Worm (Caenorhabditis elegans) whole organism, late embryonic: ENCODE data around the gene btb-2.
A peak's percentile ranks its signal among the peaks of the same experiment; 100 is the strongest.

ENCODE experiments used
- C38D4.7 ChIP-seq: fragments of 200-800 bp; sonication (Bioruptor generic); optimal IDR thresholded peaks from 2 replicates; lab custom pipeline; 2018; ENCODE audit warnings: mild to moderate bottlenecking, missing genetic modification characterization, moderate library complexity, missing compliant biosample characterization
- Y22D7AL.16 ChIP-seq: sonication (generic microtip); optimal IDR thresholded peaks from 2 replicates; lab custom pipeline; 2016; ENCODE audit warnings: missing genetic modification characterization, missing compliant biosample characterization
- ceh-14 ChIP-seq: sonication (generic microtip); optimal IDR thresholded peaks from 2 replicates; lab custom pipeline; 2016; ENCODE audit warnings: missing genotype, missing genetic modification characterization, missing compliant biosample characterization
- ceh-18 ChIP-seq: sonication (generic microtip); optimal IDR thresholded peaks from 2 replicates; lab custom pipeline; 2016; ENCODE audit warnings: missing genetic modification characterization, missing compliant biosample characterization
- ceh-2 ChIP-seq: sonication (generic microtip); optimal IDR thresholded peaks from 2 replicates; lab custom pipeline; 2016; ENCODE audit warnings: missing genotype, missing genetic modification characterization, missing compliant biosample characterization
- ceh-30 ChIP-seq: fragments of 150-350 bp; optimal IDR thresholded peaks from 2 replicates; lab custom pipeline; 2014; ENCODE audit warnings: missing biosample characterization, missing genetic modification characterization
- ceh-31 ChIP-seq: sonication (generic microtip); optimal IDR thresholded peaks from 2 replicates; lab custom pipeline; 2016; ENCODE audit warnings: missing genetic modification characterization, missing compliant biosample characterization
- ceh-34 ChIP-seq: sonication (generic microtip); optimal IDR thresholded peaks from 2 replicates; lab custom pipeline; 2016; ENCODE audit warnings: mild to moderate bottlenecking, missing genetic modification characterization, missing compliant biosample characterization
- ceh-48 ChIP-seq: sonication (generic microtip); optimal IDR thresholded peaks from 2 replicates; lab custom pipeline; 2016; ENCODE audit warnings: missing genetic modification characterization, inconsistent platforms, missing compliant biosample characterization
- ceh-6 ChIP-seq: fragments of 200-800 bp; sonication (Bioruptor generic); optimal IDR thresholded peaks from 2 replicates; lab custom pipeline; 2018; ENCODE audit warnings: mild to moderate bottlenecking, missing genetic modification characterization, missing compliant biosample characterization
- ceh-9 ChIP-seq: sonication (generic microtip); optimal IDR thresholded peaks from 2 replicates; lab custom pipeline; 2016; ENCODE audit warnings: mild to moderate bottlenecking, missing genetic modification characterization, inconsistent platforms, missing compliant biosample characterization
- dmd-4 ChIP-seq: sonication (generic microtip); optimal IDR thresholded peaks from 2 replicates; lab custom pipeline; 2016; ENCODE audit warnings: borderline replicate concordance, missing genetic modification characterization, missing compliant biosample characterization
- elt-2 ChIP-seq: sonication (generic microtip); optimal IDR thresholded peaks from 2 replicates; lab custom pipeline; 2016; ENCODE audit warnings: missing genetic modification reagents, missing genetic modification characterization, missing compliant biosample characterization
- elt-4 ChIP-seq: sonication (generic microtip); optimal IDR thresholded peaks from 2 replicates; lab custom pipeline; 2016; ENCODE audit warnings: missing genetic modification characterization, missing compliant biosample characterization
- ets-4 ChIP-seq: sonication (generic microtip); optimal IDR thresholded peaks from 2 replicates; lab custom pipeline; 2016; ENCODE audit warnings: missing genetic modification characterization, missing compliant biosample characterization
- fax-1 ChIP-seq: sonication (generic microtip); optimal IDR thresholded peaks from 2 replicates; lab custom pipeline; 2016; ENCODE audit warnings: missing genotype, missing genetic modification characterization, missing compliant biosample characterization
- fkh-6 ChIP-seq: sonication (generic microtip); optimal IDR thresholded peaks from 2 replicates; lab custom pipeline; 2016; ENCODE audit warnings: missing genetic modification characterization, missing compliant biosample characterization
- hlh-13 ChIP-seq: fragments of 200-800 bp; sonication (Bioruptor generic); optimal IDR thresholded peaks from 2 replicates; lab custom pipeline; 2018; ENCODE audit warnings: mild to moderate bottlenecking, missing genetic modification characterization, missing compliant biosample characterization
- hlh-30 ChIP-seq: sonication (generic microtip); optimal IDR thresholded peaks from 2 replicates; lab custom pipeline; 2017; ENCODE audit warnings: antibody characterized with exemption, missing genetic modification characterization, missing compliant biosample characterization; ENCODE audit not compliant: insufficient read depth
- hlh-6 ChIP-seq: sonication (generic microtip); optimal IDR thresholded peaks from 2 replicates; lab custom pipeline; 2016; ENCODE audit warnings: missing genotype, missing genetic modification characterization, missing compliant biosample characterization
- hlh-8 ChIP-seq: sonication (generic microtip); optimal IDR thresholded peaks from 2 replicates; lab custom pipeline; 2016; ENCODE audit warnings: missing genotype, missing genetic modification characterization, missing compliant biosample characterization
- madf-2 ChIP-seq: sonication (generic microtip); optimal IDR thresholded peaks from 2 replicates; lab custom pipeline; 2017; ENCODE audit warnings: missing genetic modification characterization, missing compliant biosample characterization
- mec-3 ChIP-seq: sonication (generic microtip); optimal IDR thresholded peaks from 2 replicates; lab custom pipeline; 2016; ENCODE audit warnings: borderline replicate concordance, missing genetic modification characterization, missing compliant biosample characterization
- nfya-1 ChIP-seq: sonication (generic microtip); optimal IDR thresholded peaks from 2 replicates; lab custom pipeline; 2017; ENCODE audit warnings: missing genetic modification characterization, mild to moderate bottlenecking, missing compliant biosample characterization, antibody characterized with exemption, moderate library complexity
- nhr-11 ChIP-seq: fragments of 150-350 bp; optimal IDR thresholded peaks from 2 replicates; lab custom pipeline; 2014; ENCODE audit warnings: missing biosample characterization, missing genetic modification characterization
- odd-2 ChIP-seq: sonication (generic microtip); optimal IDR thresholded peaks from 2 replicates; lab custom pipeline; 2017; ENCODE audit warnings: antibody characterized with exemption, mild to moderate bottlenecking, missing genetic modification characterization, missing compliant biosample characterization
- pag-3 ChIP-seq: sonication (generic microtip); optimal IDR thresholded peaks from 2 replicates; lab custom pipeline; 2016; ENCODE audit warnings: missing compliant biosample characterization, missing genetic modification characterization, borderline replicate concordance
- pat-9 ChIP-seq: fragments of 200-800 bp; sonication (Bioruptor generic); optimal IDR thresholded peaks from 2 replicates; lab custom pipeline; 2018; ENCODE audit warnings: mild to moderate bottlenecking, missing genetic modification characterization, moderate library complexity, missing compliant biosample characterization
- rnt-1 ChIP-seq: sonication (generic microtip); optimal IDR thresholded peaks from 2 replicates; lab custom pipeline; 2016; ENCODE audit warnings: missing genetic modification characterization, missing compliant biosample characterization
- sox-4 ChIP-seq: sonication (generic microtip); optimal IDR thresholded peaks from 2 replicates; lab custom pipeline; 2017; ENCODE audit warnings: mild to moderate bottlenecking, missing genetic modification characterization, inconsistent platforms, missing compliant biosample characterization
- syd-9 ChIP-seq: sonication (generic microtip); optimal IDR thresholded peaks from 2 replicates; lab custom pipeline; 2016; ENCODE audit warnings: mild to moderate bottlenecking, missing genetic modification characterization, moderate library complexity, missing compliant biosample characterization
- tbx-2 ChIP-seq: sonication (generic microtip); optimal IDR thresholded peaks from 2 replicates; lab custom pipeline; 2016; ENCODE audit warnings: missing genetic modification characterization, missing compliant biosample characterization
- unc-42 ChIP-seq: sonication (generic microtip); optimal IDR thresholded peaks from 2 replicates; lab custom pipeline; 2016; ENCODE audit warnings: missing genotype, missing genetic modification characterization, missing compliant biosample characterization
- zip-5 ChIP-seq: sonication (generic microtip); optimal IDR thresholded peaks from 2 replicates; lab custom pipeline; 2016; ENCODE audit warnings: missing genetic modification characterization, missing compliant biosample characterization
- ztf-16 ChIP-seq: sonication (generic microtip); optimal IDR thresholded peaks from 2 replicates; lab custom pipeline; 2017; ENCODE audit warnings: missing genetic modification characterization, missing compliant biosample characterization

The btb-2 gene

DNA sequence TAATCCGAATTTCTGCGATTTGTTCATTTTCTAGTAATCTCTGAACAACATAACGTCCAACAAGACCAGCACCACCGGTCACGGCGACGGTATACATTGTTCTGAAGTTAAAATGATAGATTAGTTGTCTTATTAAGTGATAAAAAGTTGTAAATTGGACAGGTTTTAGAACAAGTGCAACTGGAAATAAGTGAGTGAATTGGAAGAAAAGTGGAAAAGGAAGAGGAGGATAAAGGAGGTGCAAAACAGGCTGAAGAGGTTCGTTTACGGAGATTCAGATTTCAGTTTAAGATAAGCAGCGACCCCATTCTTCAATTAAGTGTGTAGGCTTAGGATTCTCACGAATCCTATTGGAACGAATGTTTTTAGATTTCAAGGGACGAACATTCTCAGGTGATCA lies 42.8 kb upstream of the btb-2 start, which contains the start of gene C32D5.12:
C32D5.12 (minus strand) TSS at position 101 of the 400 bp plus-strand sequence.
- no peak for TF ChIP-seq rnt-1 (tag; lab: Kevin White, UChicago)
- TF ChIP-seq elt-2 (tag; lab: Kevin White, UChicago) = no peak
- no peak for TF ChIP-seq nhr-11 (tag; lab: Kevin White, UChicago)
- TF ChIP-seq C38D4.7 (GFP tag; lab: Kevin White, UChicago) = no peak
- TF ChIP-seq hlh-6 (tag; lab: Kevin White, UChicago) = no peak

ce11 chrII:6360822-6361221 lies 40.9 kb upstream of the btb-2 start, which contains the start of gene K10B2.4:
TSS of gene K10B2.4 (minus strand) at chrII:6360959.
- no peak for TF ChIP-seq fkh-6
- no peak for TF ChIP-seq syd-9 (tag; lab: Kevin White, UChicago)
- TF ChIP-seq hlh-6 (tag; lab: Kevin White, UChicago) = no peak
- TF ChIP-seq mec-3 (tag; lab: Kevin White, UChicago) = no peak
- TF ChIP-seq ceh-14 (tag; lab: Kevin White, UChicago) = peak; percentile 29
- TF ChIP-seq tbx-2 (tag; lab: Kevin White, UChicago) = peak; percentile 49
- TF ChIP-seq ceh-31 (tag; lab: Kevin White, UChicago) = peak; percentile 30
- no peak for TF ChIP-seq hlh-30
- TF ChIP-seq nfya-1 (tag; lab: Kevin White, UChicago) = peak; percentile 49
- peak; percentile 32 for TF ChIP-seq ceh-18 (tag; lab: Kevin White, UChicago)
- no peak for TF ChIP-seq ceh-30 (tag; lab: Kevin White, UChicago)
- no peak for TF ChIP-seq dmd-4
- TF ChIP-seq ceh-2 (tag; lab: Kevin White, UChicago) = no peak
- TF ChIP-seq hlh-13 (GFP tag; lab: Kevin White, UChicago) = no peak
- TF ChIP-seq ets-4 = no peak
- TF ChIP-seq ceh-6 (GFP tag; lab: Kevin White, UChicago) = peak; percentile 29
- no peak for TF ChIP-seq Y22D7AL.16 (tag; lab: Kevin White, UChicago)
- no peak for TF ChIP-seq nhr-11 (tag; lab: Kevin White, UChicago)
- no peak for TF ChIP-seq ceh-48
- no peak for TF ChIP-seq sox-4 (tag; lab: Kevin White, UChicago)
- TF ChIP-seq unc-42 = no peak
- no peak for TF ChIP-seq ztf-16 (tag; lab: Kevin White, UChicago)
- no peak for TF ChIP-seq hlh-8
- TF ChIP-seq ceh-34 (tag; lab: Kevin White, UChicago) = no peak
- TF ChIP-seq fax-1 (tag; lab: Kevin White, UChicago) = no peak

DNA sequence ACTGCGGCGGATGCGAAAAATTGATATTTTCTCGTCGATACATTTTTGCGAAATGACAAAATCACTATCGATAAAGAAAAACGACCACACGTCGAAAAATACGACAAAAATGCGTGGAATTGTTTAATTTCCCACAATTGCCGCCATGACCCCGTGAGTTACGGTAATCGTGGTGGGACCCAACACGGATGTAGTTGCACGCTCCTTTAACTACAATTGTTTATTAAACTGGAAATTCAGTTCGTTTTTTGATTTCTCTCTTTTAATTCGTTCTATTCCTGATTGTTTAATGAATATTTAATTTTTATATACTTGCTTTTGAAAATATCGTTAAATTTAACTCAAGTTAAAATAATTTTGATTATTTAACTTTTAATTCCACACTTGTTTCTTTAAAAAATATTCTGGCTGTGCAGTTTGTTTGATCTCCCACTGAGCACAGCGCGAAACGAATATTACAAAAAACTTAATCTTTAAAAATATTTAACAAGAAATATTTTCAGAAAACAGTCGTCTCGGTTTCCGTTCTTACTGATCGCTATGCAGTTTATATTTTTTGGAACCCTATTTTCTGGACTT lies 36.4 kb upstream of the btb-2 start, which contains the start of the genes ani-2 and clec-88:
ani-2 (minus strand) TSS at position 131 of the 579 bp plus-strand sequence.
clec-88 (plus strand) TSS at position 486 of the 579 bp plus-strand sequence.
- TF ChIP-seq pat-9 (tag; lab: Kevin White, UChicago) (no peak), ceh-9 (tag; lab: Kevin White, UChicago) (no peak)

ce11 chrII:6366696-6367095 lies 35.1 kb upstream of the btb-2 start, which contains the start of gene ctsa-4.1:
TSS of gene ctsa-4.1 (plus strand) at chrII:6366996.
- no peak for TF ChIP-seq ceh-18 (tag; lab: Kevin White, UChicago)
- TF ChIP-seq ceh-2 (tag; lab: Kevin White, UChicago) = no peak
- no peak for TF ChIP-seq odd-2 (tag; lab: Kevin White, UChicago)
- TF ChIP-seq mec-3 (tag; lab: Kevin White, UChicago) = no peak
- TF ChIP-seq madf-2 = no peak
- TF ChIP-seq hlh-30 = no peak
- no peak for TF ChIP-seq pag-3 (tag; lab: Kevin White, UChicago)
- TF ChIP-seq zip-5 (tag; lab: Kevin White, UChicago) = no peak
- no peak for TF ChIP-seq fax-1 (tag; lab: Kevin White, UChicago)
- TF ChIP-seq elt-4 = no peak
